Fruit fly (Drosophila melanogaster) whole organism, embryonic: Measurements from ENCODE around the gene CG44004.

Source experiments
- Asciz ChIP-seq: fragments of 200-800 bp; sonication (Bioruptor generic); optimal IDR thresholded peaks from 2 replicates; lab custom pipeline; 2017; ENCODE audit warnings: missing biosample characterization, mild to moderate bottlenecking, missing genetic modification characterization, missing genetic modification reagents
- BEAF-32 ChIP-seq: fragments of 200-800 bp; sonication (Bioruptor generic); optimal IDR thresholded peaks from 3 replicates; lab custom pipeline; 2017; ENCODE audit warnings: missing biosample characterization, missing genetic modification characterization, mild to moderate bottlenecking, moderate library complexity, missing genetic modification reagents
- CG10565 ChIP-seq: fragments of 200-800 bp; sonication (Bioruptor generic); optimal IDR thresholded peaks from 3 replicates; lab custom pipeline; 2016; ENCODE audit warnings: missing biosample characterization, mild to moderate bottlenecking, missing genetic modification characterization
- CG10979 ChIP-seq: fragments of 200-800 bp; sonication (Bioruptor generic); optimal IDR thresholded peaks from 2 replicates; lab custom pipeline; 2018; ENCODE audit warnings: missing biosample characterization, mild to moderate bottlenecking, missing genetic modification characterization, moderate library complexity
- CG11398 ChIP-seq: fragments of 200-800 bp; sonication (Bioruptor generic); optimal IDR thresholded peaks from 2 replicates; lab custom pipeline; 2016; ENCODE audit warnings: missing biosample characterization, missing genetic modification characterization
- CG14710 ChIP-seq: fragments of 200-800 bp; sonication (Bioruptor generic); optimal IDR thresholded peaks from 3 replicates; lab custom pipeline; 2019; ENCODE audit warnings: missing biosample characterization, mild to moderate bottlenecking, missing genetic modification characterization, moderate library complexity
- CG4730 ChIP-seq: fragments of 200-800 bp; sonication (Bioruptor generic); IDR thresholded peaks from 2 replicates; pipeline ENCODE4 v1.3.6; 2022; ENCODE audit warnings: missing biosample characterization, missing genetic modification characterization
- Elba2 ChIP-seq: fragments of 200-800 bp; sonication (Bioruptor generic); optimal IDR thresholded peaks from 3 replicates; lab custom pipeline; 2016; ENCODE audit warnings: missing biosample characterization, missing genetic modification characterization
- Fer2 ChIP-seq: fragments of 200-800 bp; sonication (Bioruptor generic); optimal IDR thresholded peaks from 2 replicates; lab custom pipeline; 2018; ENCODE audit warnings: missing biosample characterization, mild to moderate bottlenecking, missing genetic modification characterization, moderate library complexity
- ara ChIP-seq: fragments of 200-800 bp; sonication (Bioruptor generic); IDR thresholded peaks from 2 replicates; pipeline ENCODE4 v1.3.6; 2022; ENCODE audit warnings: missing biosample characterization, missing genetic modification characterization
- danr ChIP-seq: fragments of 200-800 bp; sonication (Bioruptor generic); IDR thresholded peaks from 2 replicates; pipeline ENCODE4 v1.3.6; 2022; ENCODE audit warnings: missing biosample characterization, missing genetic modification characterization
- dpn ChIP-seq, 2 experiments: fragments of 200-800 bp; sonication (Bioruptor generic); optimal IDR thresholded peaks; 3 replicates each; lab custom pipeline; 2016; ENCODE audit warnings: missing biosample characterization in 2 of 2, missing genetic modification characterization in 2 of 2
- fru ChIP-seq: fragments of >200 bp; optimal IDR thresholded peaks from 2 replicates; lab custom pipeline; 2017
- nerfin-2 ChIP-seq: fragments of 200-800 bp; sonication (Bioruptor generic); IDR thresholded peaks from 2 replicates; pipeline ENCODE4 v1.3.6; 2022; ENCODE audit warnings: missing biosample characterization, missing genetic modification characterization; ENCODE audit not compliant: partially characterized antibody

DNA sequence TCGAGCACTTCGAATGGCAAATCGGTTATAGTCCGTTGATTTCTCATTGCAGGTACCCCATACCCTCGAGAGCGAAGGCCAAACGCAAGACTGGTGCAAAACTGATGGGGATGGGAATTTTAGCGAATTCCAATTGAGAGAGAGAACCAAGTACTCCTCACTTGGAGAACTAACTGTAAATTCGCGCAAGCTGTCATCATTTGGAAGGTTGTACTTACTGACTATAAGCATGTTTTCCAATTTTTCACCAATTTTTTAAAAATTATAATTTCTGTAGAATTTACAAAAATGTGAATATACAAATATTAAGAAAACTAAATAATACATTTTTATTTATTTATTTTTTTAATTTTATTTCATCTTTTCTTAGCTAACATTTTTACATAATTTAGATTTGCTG lies 1.6 kb downstream of the CG44004 start, which contains the start of gene CG44005:
- TF ChIP-seq Elba2 (GFP tag; lab: Kevin White, UChicago) (no peak), ara (no peak), BEAF-32 (no peak), CG10979 (no peak), Fer2 (tag; lab: Kevin White, UChicago) (no peak), fru (lab: Kevin White, UChicago) (no peak), CG14710 (no peak), dpn (GFP tag; optimal IDR thresholded peaks at IDR 0.05; lab: Kevin White, UChicago) (no peak), danr (GFP tag; lab: Robert Waterston, UW) (no peak), Asciz (GFP tag; lab: Kevin White, UChicago) (no peak), CG11398 (GFP tag; lab: Kevin White, UChicago) (no peak), CG4730 (GFP tag; lab: Robert Waterston, UW) (no peak), nerfin-2 (GFP tag; lab: Robert Waterston, UW) (no peak), CG10565 (GFP tag; lab: Kevin White, UChicago) (no peak)
